Worm (Caenorhabditis elegans): ENCODE data around the gene hach-1.

The hach-1 gene

ce11 chrIII:5543050-5543449 lies 12.2 kb upstream of the hach-1 start, which contains the start of gene D1044.6:
D1044.6 (minus strand) TSS chrIII:5543177.
- TF ChIP-seq snu-23 (GFP tag; optimal IDR thresholded peaks at IDR 0.05) (no peak), unc-130 (tag; optimal IDR thresholded peaks at IDR 0.05) (no peak), sptf-1 (tag; optimal IDR thresholded peaks at IDR 0.05) (no peak), mef-2 (tag; optimal IDR thresholded peaks at IDR 0.05) (no peak), lin-15B (tag; optimal IDR thresholded peaks at IDR 0.05) (no peak), sox-4 (tag; optimal IDR thresholded peaks at IDR 0.05) (no peak), xbp-1 (tag; optimal IDR thresholded peaks at IDR 0.05) (no peak), nhr-19 (GFP tag; conservative IDR thresholded peaks at IDR 0.05) (no peak)

- TF ChIP-seq efl-1 (optimal IDR thresholded peaks at IDR 0.05): no peak
- TF ChIP-seq efl-1 (GFP tag; optimal IDR thresholded peaks at IDR 0.05 in 1 of 2): peak in 1 of 2 experiments; percentile 24
- TF ChIP-seq nhr-47 (tag; optimal IDR thresholded peaks at IDR 0.05): no peak
Measured at ce11 chrIII:5543727-5544345, 11.4 kb upstream of the hach-1 start, which contains the start of gene D1044.1. D1044.1 (plus strand) TSS chrIII:5544295.

ce11 chrIII:5546309-5546708 lies 8.9 kb upstream of the hach-1 start:
- TF ChIP-seq skn-1 (tag; optimal IDR thresholded peaks at IDR 0.05): peak; percentile 29
- TF ChIP-seq unc-98 (GFP tag; IDR thresholded peaks at IDR 0.05): no peak
- TF ChIP-seq C16A3.4 (tag; optimal IDR thresholded peaks at IDR 0.05): no peak
- TF ChIP-seq Y116A8C.19 (tag; optimal IDR thresholded peaks at IDR 0.05; ENCODE audit: borderline replicate concordance): no peak
- no peak for TF ChIP-seq nhr-28 (tag; optimal IDR thresholded peaks at IDR 0.05)
- TF ChIP-seq ceh-63 (GFP tag; optimal IDR thresholded peaks at IDR 0.05): no peak
- no peak for TF ChIP-seq jun-1 (tag; optimal IDR thresholded peaks at IDR 0.05)
- no peak for TF ChIP-seq nhr-85 (tag)
- TF ChIP-seq snu-23 (GFP tag; optimal IDR thresholded peaks at IDR 0.05): peak; percentile 25
- TF ChIP-seq ztf-11 (tag; optimal IDR thresholded peaks at IDR 0.05): no peak
- TF ChIP-seq lin-39 (tag; optimal IDR thresholded peaks at IDR 0.05): no peak
- no peak for TF ChIP-seq ces-1 (GFP tag; optimal IDR thresholded peaks at IDR 0.05)
- TF ChIP-seq elt-3 (tag; optimal IDR thresholded peaks at IDR 0.05): peak in 1 of 6 experiments; percentile 55
- no peak for TF ChIP-seq fkh-8 (tag; optimal IDR thresholded peaks at IDR 0.05)
- no peak for TF ChIP-seq nhr-84 (tag; optimal IDR thresholded peaks at IDR 0.05)
- no peak for TF ChIP-seq efl-1 (optimal IDR thresholded peaks at IDR 0.05)
- TF ChIP-seq efl-1 (GFP tag; optimal IDR thresholded peaks at IDR 0.05 in 1 of 2): peak in 1 of 2 experiments; percentile 1
- TF ChIP-seq hpl-2 (GFP tag; optimal IDR thresholded peaks at IDR 0.05): no peak
- TF ChIP-seq nhr-237 (tag; optimal IDR thresholded peaks at IDR 0.05): no peak
- TF ChIP-seq ceh-8 (GFP tag; optimal IDR thresholded peaks at IDR 0.05): no peak
- TF ChIP-seq sox-4 (tag; optimal IDR thresholded peaks at IDR 0.05): no peak
- peak; percentile 42 for TF ChIP-seq nhr-20 (tag; optimal IDR thresholded peaks at IDR 0.05)
- no peak for TF ChIP-seq rnt-1 (tag; optimal IDR thresholded peaks at IDR 0.05)
- TF ChIP-seq unc-62 (GFP tag; optimal IDR thresholded peaks at IDR 0.05): no peak
- TF ChIP-seq dpl-1 (GFP tag; optimal IDR thresholded peaks at IDR 0.05): peak in 1 of 3 experiments; percentile 9
- TF ChIP-seq mef-2 (tag; optimal IDR thresholded peaks at IDR 0.05): no peak
- peak; percentile 30 for TF ChIP-seq fos-1 (tag; optimal IDR thresholded peaks at IDR 0.05)
- peak in 1 of 2 experiments; percentile 13 for TF ChIP-seq lsy-2 (tag; optimal IDR thresholded peaks at IDR 0.05)
- TF ChIP-seq lin-14 (GFP tag; optimal IDR thresholded peaks at IDR 0.05): peak; percentile 22
- no peak for TF ChIP-seq elt-2 (tag; optimal IDR thresholded peaks at IDR 0.05)
- peak; percentile 23 for TF ChIP-seq blmp-1 (tag; optimal IDR thresholded peaks at IDR 0.05)
- no peak for TF ChIP-seq swsn-7 (tag; optimal IDR thresholded peaks at IDR 0.05)

- TF ChIP-seq unc-130 (tag; optimal IDR thresholded peaks at IDR 0.05): no peak
- TF ChIP-seq mep-1 (tag; optimal IDR thresholded peaks at IDR 0.05): no peak
- no peak for TF ChIP-seq C16A3.4 (tag; optimal IDR thresholded peaks at IDR 0.05)
- peak; percentile 45 for TF ChIP-seq nhr-85 (tag)
- TF ChIP-seq isw-1 (GFP tag; IDR thresholded peaks at IDR 0.05): no peak
- no peak for TF ChIP-seq unc-30 (tag; optimal IDR thresholded peaks at IDR 0.05)
- TF ChIP-seq sptf-1 (tag; optimal IDR thresholded peaks at IDR 0.05): no peak
- TF ChIP-seq efl-1 (optimal IDR thresholded peaks at IDR 0.05): no peak
- TF ChIP-seq efl-1 (GFP tag; optimal IDR thresholded peaks at IDR 0.05 in 1 of 2): peak in 1 of 2 experiments; percentile 56
Measured at ce11 chrIII:5546730-5547129, 8.5 kb upstream of the hach-1 start, which contains the start of gene F09F7.5. F09F7.5 (plus strand) TSS chrIII:5546987.
